Worm (Caenorhabditis elegans): ENCODE measurements around the gene uev-2.

Gene uev-2

DNA sequence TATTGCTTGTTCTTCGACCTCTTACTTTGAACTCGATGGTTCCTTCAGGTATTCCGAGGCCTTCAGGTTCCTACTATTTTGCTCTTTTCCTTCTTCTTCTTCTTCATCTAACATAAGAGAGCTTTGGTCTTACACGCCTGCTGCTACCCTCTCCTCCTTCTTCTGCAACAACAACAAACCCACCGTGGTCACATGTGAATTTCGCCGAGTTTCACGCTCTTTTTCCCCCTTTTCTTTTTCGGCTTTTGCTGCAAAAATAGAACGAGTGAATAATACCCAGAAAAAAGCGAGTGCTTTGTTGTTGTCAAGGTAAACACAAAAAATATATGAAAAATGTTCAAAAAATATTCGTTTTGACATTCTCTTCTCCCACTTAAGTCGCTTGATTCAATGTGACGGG lies 40.5 kb downstream of the uev-2 start:
- TF ChIP-seq ztf-16 (tag; optimal IDR thresholded peaks at IDR 0.05) (no peak), ceh-24 (tag; optimal IDR thresholded peaks at IDR 0.05) (no peak), K09A11.1 (tag; optimal IDR thresholded peaks at IDR 0.05; ENCODE audit: insufficient read depth) (no peak), hlh-30 (tag; optimal IDR thresholded peaks at IDR 0.05; ENCODE audit: insufficient read depth) (peak; percentile 30)

DNA sequence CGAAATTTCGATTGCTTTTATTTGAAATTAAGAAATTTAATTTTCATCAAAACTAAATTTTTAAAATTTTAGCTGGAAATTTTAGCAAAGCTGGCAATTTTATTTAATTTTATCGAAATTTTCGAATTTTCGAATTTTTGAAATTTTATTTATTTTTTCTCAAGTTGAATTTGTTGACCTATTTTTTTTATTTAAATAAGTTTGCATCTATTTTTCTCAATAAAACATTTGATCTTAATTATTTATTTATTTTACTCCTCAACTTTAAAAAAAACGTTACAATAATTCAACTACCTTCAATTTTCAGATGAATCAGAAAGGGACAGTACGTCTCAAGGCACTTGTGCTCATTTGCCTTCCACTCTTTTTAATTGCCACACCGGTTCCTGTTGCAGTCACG lies 41.9 kb downstream of the uev-2 start, which contains the start of gene daf-4:
Gene daf-4 (plus strand): TSS at position 301 of the 400 bp plus-strand sequence.
- no peak for TF ChIP-seq ceh-19 (GFP tag; optimal IDR thresholded peaks at IDR 0.05)
- no peak for TF ChIP-seq ref-2 (tag; optimal IDR thresholded peaks at IDR 0.05)

DNA sequence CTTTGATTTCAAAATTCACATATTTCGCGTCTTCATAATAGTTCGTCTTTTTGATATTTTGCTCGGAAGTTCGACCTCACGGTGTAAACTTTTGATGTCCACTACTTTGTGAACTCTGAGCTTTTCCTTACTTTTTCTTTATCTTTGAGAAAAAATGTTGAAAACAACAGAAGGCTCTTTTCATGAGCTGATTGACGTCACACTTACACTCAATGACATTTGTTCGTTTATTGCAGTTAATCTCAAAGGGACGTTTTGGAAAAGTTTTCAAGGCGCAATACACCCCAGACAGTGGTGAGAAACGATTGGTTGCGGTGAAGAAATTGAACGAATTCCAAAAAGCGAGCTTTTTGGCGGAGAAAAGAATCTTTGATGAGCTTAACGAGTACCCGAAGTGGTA lies 46.3 kb downstream of the uev-2 start:
- no peak for TF ChIP-seq ama-1 (optimal IDR thresholded peaks at IDR 0.05)
- TF ChIP-seq unc-55 (GFP tag; optimal IDR thresholded peaks at IDR 0.05): no peak
- no peak for TF ChIP-seq sox-4 (tag; optimal IDR thresholded peaks at IDR 0.05)
- TF ChIP-seq ahr-1 (tag; optimal IDR thresholded peaks at IDR 0.05): no peak
- TF ChIP-seq K09A11.1 (tag; optimal IDR thresholded peaks at IDR 0.05; ENCODE audit: insufficient read depth): no peak
- TF ChIP-seq odd-2 (tag; optimal IDR thresholded peaks at IDR 0.05): no peak
- TF ChIP-seq ceh-45 (GFP tag; IDR thresholded peaks at IDR 0.05): no peak
- no peak for TF ChIP-seq lim-6 (tag; optimal IDR thresholded peaks at IDR 0.05)
- TF ChIP-seq ref-2 (tag; optimal IDR thresholded peaks at IDR 0.05): no peak
- TF ChIP-seq pha-2 (tag; optimal IDR thresholded peaks at IDR 0.05): no peak

DNA sequence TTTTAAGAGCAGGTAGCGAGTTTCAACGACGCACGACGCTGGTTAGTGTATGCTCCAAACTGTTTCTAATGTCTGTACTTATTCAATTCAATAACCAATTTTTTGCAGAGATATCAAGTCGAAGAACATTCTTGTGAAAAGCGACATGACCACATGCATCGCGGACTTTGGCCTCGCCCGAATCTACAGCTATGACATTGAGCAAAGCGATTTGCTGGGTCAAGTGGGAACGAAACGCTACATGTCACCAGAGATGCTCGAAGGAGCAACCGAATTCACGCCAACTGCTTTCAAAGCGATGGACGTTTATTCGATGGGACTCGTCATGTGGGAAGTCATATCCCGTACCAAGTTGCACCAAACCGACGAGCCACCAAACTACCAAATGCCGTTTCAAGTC lies 47.4 kb downstream of the uev-2 start:
- no peak for TF ChIP-seq ets-4 (tag; optimal IDR thresholded peaks at IDR 0.05)
- no peak for TF ChIP-seq hlh-30 (tag; optimal IDR thresholded peaks at IDR 0.05; ENCODE audit: insufficient read depth)
- TF ChIP-seq tbx-2 (tag; optimal IDR thresholded peaks at IDR 0.05): no peak
- TF ChIP-seq syd-9 (tag; optimal IDR thresholded peaks at IDR 0.05): no peak
- TF ChIP-seq F13H6.1 (tag; optimal IDR thresholded peaks at IDR 0.05): no peak
- no peak for TF ChIP-seq nhr-11 (tag; optimal IDR thresholded peaks at IDR 0.05)
- no peak for TF ChIP-seq zip-5 (tag; optimal IDR thresholded peaks at IDR 0.05)
- no peak for TF ChIP-seq eyg-1 (tag; optimal IDR thresholded peaks at IDR 0.05)
- no peak for TF ChIP-seq unc-3 (GFP tag; conservative IDR thresholded peaks at IDR 0.05)
- TF ChIP-seq unc-3 (tag; optimal IDR thresholded peaks at IDR 0.05): no peak
- no peak for TF ChIP-seq odd-2 (tag; optimal IDR thresholded peaks at IDR 0.05)
- no peak for TF ChIP-seq pha-4 (tag; optimal IDR thresholded peaks at IDR 0.05)
- no peak for TF ChIP-seq ceh-14 (tag; optimal IDR thresholded peaks at IDR 0.05)
- no peak for TF ChIP-seq ama-1 (optimal IDR thresholded peaks at IDR 0.05)
- no peak for TF ChIP-seq nhr-232 (tag; optimal IDR thresholded peaks at IDR 0.05)
- TF ChIP-seq hlh-15 (tag; optimal IDR thresholded peaks at IDR 0.05): no peak
- no peak for TF ChIP-seq ceh-18 (tag; optimal IDR thresholded peaks at IDR 0.05)
- TF ChIP-seq nfya-1 (tag; optimal IDR thresholded peaks at IDR 0.05): no peak

DNA sequence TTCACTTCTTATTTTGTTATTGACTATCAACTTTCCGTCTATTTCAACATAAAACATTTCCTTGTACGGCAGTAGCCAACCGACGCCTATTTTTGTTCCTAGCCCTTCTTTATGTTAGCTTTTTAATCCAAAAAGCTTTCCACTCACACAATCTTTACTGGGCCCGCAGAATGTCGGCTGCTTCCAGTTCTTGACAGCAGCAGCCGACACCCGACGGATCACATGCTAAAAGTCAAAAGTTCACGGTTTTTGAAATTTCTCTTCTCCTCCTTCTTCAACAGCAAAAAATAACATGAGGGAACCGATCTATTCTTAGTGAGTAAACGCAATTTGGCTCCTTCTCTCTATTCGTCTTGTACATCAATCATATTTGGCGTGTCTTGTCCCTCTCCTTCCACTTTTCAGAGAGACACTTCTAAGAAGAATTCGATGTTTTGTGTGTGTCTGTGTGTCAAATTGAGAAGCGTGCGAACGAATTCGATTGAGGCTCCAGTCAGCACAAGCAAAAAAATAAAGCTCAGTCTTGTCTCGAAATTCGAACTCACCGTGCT lies 49.6 kb downstream of the uev-2 start:
- TF ChIP-seq ahr-1 (tag; optimal IDR thresholded peaks at IDR 0.05) (no peak), npax-4 (tag; optimal IDR thresholded peaks at IDR 0.05) (no peak), unc-42 (tag; optimal IDR thresholded peaks at IDR 0.05) (peak; percentile 85), T23F11.4 (GFP tag; optimal IDR thresholded peaks at IDR 0.05) (no peak)

Data from whole organism, late embryonic.